Worm (Caenorhabditis elegans) whole organism, L4 larva: ENCODE results near the gene F53G2.2.

Source experiments
- D1046.2 ChIP-seq: fragments of 200-800 bp; sonication (Bioruptor generic); IDR thresholded peaks from 2 replicates; pipeline ENCODE4 v1.3.6; 2022; ENCODE audit warnings: missing genetic modification characterization, missing compliant biosample characterization
- F26F4.8 ChIP-seq: fragments of 200-800 bp; sonication (Bioruptor generic); conservative IDR thresholded peaks from 2 replicates; pipeline ENCODE4 v1.3.6; 2022; ENCODE audit warnings: missing genetic modification characterization, missing compliant biosample characterization
- F37D6.2 ChIP-seq: sonication (generic microtip); optimal IDR thresholded peaks from 2 replicates; lab custom pipeline; 2016; ENCODE audit warnings: mild to moderate bottlenecking, missing genetic modification characterization, missing compliant biosample characterization
- F44E2.7 ChIP-seq: fragments of 200-800 bp; sonication (Bioruptor generic); IDR thresholded peaks from 2 replicates; pipeline ENCODE4 v2.1.2; 2022; ENCODE audit warnings: missing genetic modification characterization, missing compliant biosample characterization
- Y105C5A.15 ChIP-seq: fragments of 200-800 bp; sonication (Bioruptor generic); IDR thresholded peaks from 2 replicates; pipeline ENCODE4 v1.3.6; 2022; ENCODE audit warnings: missing genetic modification characterization, missing compliant biosample characterization
- Y75B8A.6 ChIP-seq: fragments of 200-800 bp; sonication (Bioruptor generic); IDR thresholded peaks from 2 replicates; pipeline ENCODE4 v1.3.6; 2022; ENCODE audit warnings: missing genetic modification reagents, missing genetic modification characterization, missing compliant biosample characterization
- ZK337.2 ChIP-seq: fragments of 200-800 bp; sonication (Bioruptor generic); IDR thresholded peaks from 2 replicates; pipeline ENCODE4 v1.3.6; 2022; ENCODE audit warnings: missing genetic modification reagents, missing genetic modification characterization, missing compliant biosample characterization
- arid-1 ChIP-seq: fragments of 200-800 bp; sonication (Bioruptor generic); conservative IDR thresholded peaks from 2 replicates; pipeline ENCODE4 v1.3.6; 2022; ENCODE audit warnings: missing genetic modification reagents, missing genetic modification characterization, missing compliant biosample characterization
- ceh-32 ChIP-seq: sonication (generic microtip); optimal IDR thresholded peaks from 2 replicates; lab custom pipeline; 2016; ENCODE audit warnings: mild to moderate bottlenecking, missing genetic modification characterization, missing compliant biosample characterization; ENCODE audit not compliant: poor library complexity
- ceh-82 ChIP-seq: sonication (generic microtip); optimal IDR thresholded peaks from 2 replicates; lab custom pipeline; 2017; ENCODE audit warnings: missing biosample characterization, missing genetic modification characterization
- dmd-8 ChIP-seq: fragments of 200-800 bp; sonication (Bioruptor generic); IDR thresholded peaks from 2 replicates; pipeline ENCODE4 v1.3.6; 2022; ENCODE audit warnings: missing genetic modification characterization, missing compliant biosample characterization
- dpl-1 ChIP-seq: fragments of 150-350 bp; optimal IDR thresholded peaks from 2 replicates; lab custom pipeline; 2014; ENCODE audit warnings: missing biosample characterization, missing genetic modification reagents, missing genetic modification characterization
- duxl-1 ChIP-seq: sonication (generic microtip); optimal IDR thresholded peaks from 2 replicates; lab custom pipeline; 2016; ENCODE audit warnings: mild to moderate bottlenecking, missing genetic modification characterization, moderate library complexity, missing compliant biosample characterization; ENCODE audit not compliant: poor library complexity
- egl-27 ChIP-seq: sonication (generic microtip); optimal IDR thresholded peaks from 3 replicates; lab custom pipeline; 2017; ENCODE audit warnings: missing biosample characterization, missing genetic modification reagents, missing genetic modification characterization
- egl-43 ChIP-seq: fragments of 200-800 bp; sonication (Bioruptor generic); IDR thresholded peaks from 2 replicates; pipeline ENCODE4 v1.3.6; 2022; ENCODE audit warnings: missing genetic modification reagents, missing genetic modification characterization, missing compliant biosample characterization
- fkh-10 ChIP-seq: fragments of 150-350 bp; optimal IDR thresholded peaks from 2 replicates; lab custom pipeline; 2014; ENCODE audit warnings: missing biosample characterization, missing genetic modification reagents, missing genetic modification characterization
- gei-8 ChIP-seq: fragments of 200-800 bp; sonication (Bioruptor generic); optimal IDR thresholded peaks from 2 replicates; lab custom pipeline; 2018; ENCODE audit warnings: mild to moderate bottlenecking, missing genetic modification characterization, missing compliant biosample characterization
- hif-1 ChIP-seq, 2 experiments: sonication (generic microtip); optimal IDR thresholded peaks; 2 replicates each; lab custom pipeline; 2016 to 2017; ENCODE audit warnings: missing compliant biosample characterization in 2 of 2, missing genetic modification characterization in 2 of 2, missing genetic modification reagents in 2 of 2, missing genotype in 2 of 2, mild to moderate bottlenecking in 1 of 2
- hlh-30 ChIP-seq: sonication (generic microtip); optimal IDR thresholded peaks from 2 replicates; lab custom pipeline; 2017; ENCODE audit warnings: antibody characterized with exemption, mild to moderate bottlenecking, missing genetic modification characterization, missing compliant biosample characterization; ENCODE audit not compliant: insufficient read depth
- lin-1 ChIP-seq: fragments of 200-800 bp; sonication (Bioruptor generic); IDR thresholded peaks from 2 replicates; pipeline ENCODE4 v1.3.6; 2022; ENCODE audit warnings: missing genetic modification reagents, missing genetic modification characterization, missing compliant biosample characterization
- lin-15B ChIP-seq: fragments of 150-350 bp; sonication (generic microtip); optimal IDR thresholded peaks from 3 replicates; lab custom pipeline; 2014; ENCODE audit warnings: missing biosample characterization, missing genetic modification characterization
- lin-39 ChIP-seq: fragments of 150-350 bp; optimal IDR thresholded peaks from 2 replicates; lab custom pipeline; 2014; ENCODE audit warnings: missing biosample characterization, missing genetic modification reagents, missing genetic modification characterization
- lsy-2 ChIP-seq, 2 experiments: fragments of 150-350 bp in 1 of 2; sonication (generic microtip) in 1 of 2; optimal IDR thresholded peaks; 2 replicates each; lab custom pipeline; 2014 to 2017; ENCODE audit warnings: missing biosample characterization in 2 of 2, missing genetic modification characterization in 2 of 2
- madf-5 ChIP-seq, 2 experiments: fragments of 200-800 bp; sonication (Bioruptor generic); IDR thresholded peaks; 2 replicates each; pipeline ENCODE4 v1.3.6; 2022; ENCODE audit warnings: missing compliant biosample characterization in 2 of 2, missing genetic modification characterization in 2 of 2
- mep-1 ChIP-seq: fragments of 150-350 bp; sonication (generic microtip); optimal IDR thresholded peaks from 3 replicates; lab custom pipeline; 2014; ENCODE audit warnings: missing biosample characterization, missing genetic modification characterization
- mxl-2 ChIP-seq: fragments of 200-800 bp; sonication (Bioruptor generic); conservative IDR thresholded peaks from 2 replicates; pipeline ENCODE4 v1.3.6; 2022; ENCODE audit warnings: missing genetic modification reagents, missing genetic modification characterization, missing compliant biosample characterization
- mxl-3 ChIP-seq: fragments of 200-800 bp; sonication (Bioruptor generic); optimal IDR thresholded peaks from 2 replicates; lab custom pipeline; 2018; ENCODE audit warnings: mild to moderate bottlenecking, missing genetic modification characterization, missing compliant biosample characterization
- nhr-10 ChIP-seq: fragments of 150-350 bp; optimal IDR thresholded peaks from 2 replicates; lab custom pipeline; 2014; ENCODE audit warnings: missing biosample characterization, missing genetic modification characterization
- nhr-102 ChIP-seq: sonication (generic microtip); optimal IDR thresholded peaks from 2 replicates; lab custom pipeline; 2016; ENCODE audit warnings: mild to moderate bottlenecking, missing genetic modification characterization, moderate library complexity, missing compliant biosample characterization
- nhr-11 ChIP-seq: fragments of 150-350 bp; optimal IDR thresholded peaks from 2 replicates; lab custom pipeline; 2014; ENCODE audit warnings: missing biosample characterization, missing genetic modification characterization
- nhr-237 ChIP-seq: sonication (generic microtip); optimal IDR thresholded peaks from 2 replicates; lab custom pipeline; 2017; ENCODE audit warnings: missing biosample characterization, missing genetic modification characterization
- nhr-6 ChIP-seq: fragments of 150-350 bp; optimal IDR thresholded peaks from 2 replicates; lab custom pipeline; 2014; ENCODE audit warnings: missing biosample characterization, missing genetic modification characterization
- pha-4 ChIP-seq, 2 experiments: fragments of 150-350 bp in 1 of 2; fragments of 200-800 bp in 1 of 2; sonication (Bioruptor generic) in 1 of 2; IDR thresholded peaks in 1 of 2; optimal IDR thresholded peaks in 1 of 2; 2 replicates each; pipeline versions ENCODE4 v1.3.6 to Lab custom; 2014 to 2022; ENCODE audit warnings: missing genetic modification characterization in 2 of 2, missing genetic modification reagents in 2 of 2, missing biosample characterization in 1 of 2, missing compliant biosample characterization in 1 of 2
- php-3 ChIP-seq: fragments of 200-800 bp; sonication (Bioruptor generic); IDR thresholded peaks from 2 replicates; pipeline ENCODE4 v1.3.6; 2022; ENCODE audit warnings: missing genetic modification reagents, missing genetic modification characterization, missing compliant biosample characterization
- sdz-12 ChIP-seq: fragments of 200-800 bp; sonication (Bioruptor generic); optimal IDR thresholded peaks from 2 replicates; lab custom pipeline; 2018; ENCODE audit warnings: mild to moderate bottlenecking, missing genetic modification characterization, missing compliant biosample characterization
- set-16 ChIP-seq: fragments of 200-800 bp; sonication (Bioruptor generic); IDR thresholded peaks from 2 replicates; pipeline ENCODE4 v1.3.6; 2022; ENCODE audit warnings: missing genetic modification reagents, missing genetic modification characterization, missing compliant biosample characterization
- snpc-1.2 ChIP-seq: fragments of 200-800 bp; sonication (Bioruptor generic); IDR thresholded peaks from 2 replicates; pipeline ENCODE4 v1.3.6; 2022; ENCODE audit warnings: missing genetic modification reagents, missing genetic modification characterization, missing compliant biosample characterization
- spr-3 ChIP-seq: fragments of 200-800 bp; sonication (Bioruptor generic); optimal IDR thresholded peaks from 2 replicates; lab custom pipeline; 2018; ENCODE audit warnings: mild to moderate bottlenecking, missing genetic modification characterization, missing compliant biosample characterization
- tra-1 ChIP-seq: fragments of 200-800 bp; sonication (Bioruptor generic); IDR thresholded peaks from 2 replicates; pipeline ENCODE4 v1.3.6; 2022; ENCODE audit warnings: missing genetic modification reagents, missing genetic modification characterization, missing compliant biosample characterization
- unc-130 ChIP-seq: sonication (generic microtip); optimal IDR thresholded peaks from 2 replicates; lab custom pipeline; 2016; ENCODE audit warnings: missing genetic modification reagents, missing genetic modification characterization, missing compliant biosample characterization
- unc-62 ChIP-seq, 3 experiments: fragments of 150-350 bp in 1 of 3; sonication (generic microtip); optimal IDR thresholded peaks in 2 of 3; peaks in 1 of 3; 1 replicate in 1 of 3; 2 replicates in 2 of 3; lab custom pipeline; 2014 to 2017; ENCODE audit warnings: missing biosample characterization in 3 of 3, missing genetic modification characterization in 3 of 3, missing genetic modification reagents in 3 of 3, missing genotype in 1 of 3
- zag-1 ChIP-seq: fragments of 150-350 bp; optimal IDR thresholded peaks from 2 replicates; lab custom pipeline; 2014; ENCODE audit warnings: missing biosample characterization, missing genetic modification characterization
- zfp-3 ChIP-seq: fragments of 200-800 bp; sonication (Bioruptor generic); conservative IDR thresholded peaks from 2 replicates; pipeline ENCODE4 v1.3.6; 2022; ENCODE audit warnings: missing genetic modification reagents, missing genetic modification characterization, missing compliant biosample characterization
- zip-11 ChIP-seq: fragments of 200-800 bp; sonication (Bioruptor generic); IDR thresholded peaks from 2 replicates; pipeline ENCODE4 v1.3.6; 2022; ENCODE audit warnings: missing genetic modification characterization, missing compliant biosample characterization
- ztf-11 ChIP-seq: fragments of 150-350 bp; optimal IDR thresholded peaks from 2 replicates; lab custom pipeline; 2014; ENCODE audit warnings: missing biosample characterization, missing genetic modification characterization

Gene F53G2.2

ce11 chrII:2442979-2443378 lies 38.7 kb upstream of the F53G2.2 start, which contains the start of gene vab-19:
Gene vab-19, plus strand, starts transcription at chrII:2443279.
- TF ChIP-seq dpl-1 (GFP tag; lab: Kevin White, UChicago) (no peak), mxl-3 (GFP tag; lab: Kevin White, UChicago) (no peak), tra-1 (no peak), mep-1 (tag; lab: Kevin White, UChicago) (no peak), lsy-2 (tag; optimal IDR thresholded peaks at IDR 0.05; lab: Kevin White, UChicago) (no peak), ZK337.2 (GFP tag; lab: Robert Waterston, UW) (no peak), ztf-11 (tag; lab: Kevin White, UChicago) (no peak), unc-130 (no peak), mxl-2 (GFP tag; lab: Robert Waterston, UW) (no peak), nhr-102 (tag; lab: Kevin White, UChicago) (no peak), madf-5 (GFP tag; IDR thresholded peaks at IDR 0.05; lab: Robert Waterston, UW) (no peak), spr-3 (GFP tag; lab: Kevin White, UChicago) (no peak), zfp-3 (no peak), lin-39 (tag; lab: Kevin White, UChicago) (no peak), ceh-82 (tag; lab: Kevin White, UChicago) (no peak), nhr-11 (tag; lab: Kevin White, UChicago) (no peak), php-3 (GFP tag; lab: Robert Waterston, UW) (no peak), sdz-12 (no peak), F44E2.7 (no peak), gei-8 (GFP tag; lab: Kevin White, UChicago) (no peak)

- TF ChIP-seq spr-3 (GFP tag; lab: Kevin White, UChicago) = no peak
- peak; percentile 54; the same call in 1 of the 2 replicates for TF ChIP-seq set-16
These were observed 36.6 kb upstream of the F53G2.2 start for ce11 chrII:2445164-2445563.

ce11 chrII:2446727-2447126 lies 35.0 kb upstream of the F53G2.2 start:
- TF ChIP-seq unc-62 (GFP tag; optimal IDR thresholded peaks at IDR 0.05 in 1 of 2; lab: Kevin White, UChicago) = peak in 1 of 2 experiments; percentile 91
- TF ChIP-seq unc-62 (tag; optimal IDR thresholded peaks at IDR 0.05; lab: Kevin White, UChicago) = no peak
- TF ChIP-seq ceh-32 (tag; lab: Kevin White, UChicago) = no peak

ce11 chrII:2450990-2451389 lies 30.7 kb upstream of the F53G2.2 start:
- peak; percentile 22 for TF ChIP-seq nhr-102 (tag; lab: Kevin White, UChicago)
- TF ChIP-seq egl-27 (tag; lab: Kevin White, UChicago) = no peak
- no peak for TF ChIP-seq Y75B8A.6 (GFP tag; lab: Robert Waterston, UW)
- TF ChIP-seq nhr-10 = no peak
- peak; percentile 54; the same call in 1 of the 2 replicates for TF ChIP-seq D1046.2 (GFP tag; lab: Robert Waterston, UW)
- TF ChIP-seq zip-11 (GFP tag; lab: Robert Waterston, UW) = no peak
- no peak for TF ChIP-seq zag-1 (tag; lab: Kevin White, UChicago)
- no peak for TF ChIP-seq nhr-237 (tag; lab: Kevin White, UChicago)
- TF ChIP-seq duxl-1 (tag; lab: Kevin White, UChicago) = no peak
- TF ChIP-seq hlh-30 (tag; lab: Kevin White, UChicago) = no peak
- TF ChIP-seq unc-130 = peak; percentile 92
- TF ChIP-seq fkh-10 (GFP tag; lab: Kevin White, UChicago) = no peak
- no peak for TF ChIP-seq gei-8 (GFP tag; lab: Kevin White, UChicago)
- no peak for TF ChIP-seq dmd-8 (GFP tag; lab: Robert Waterston, UW)
- TF ChIP-seq egl-43 = no peak
- no peak for TF ChIP-seq nhr-6 (tag; lab: Kevin White, UChicago)
- TF ChIP-seq Y105C5A.15 = no peak
- TF ChIP-seq pha-4 (GFP tag; IDR thresholded peaks at IDR 0.05; lab: Robert Waterston, UW) = peak; percentile 51; the same call in 1 of the 2 replicates
- no peak for TF ChIP-seq pha-4 (tag; optimal IDR thresholded peaks at IDR 0.05; lab: Kevin White, UChicago)
- no peak for TF ChIP-seq arid-1 (GFP tag; lab: Robert Waterston, UW)
- no peak for TF ChIP-seq F26F4.8 (GFP tag; lab: Robert Waterston, UW)
- no peak for TF ChIP-seq F37D6.2 (tag; lab: Kevin White, UChicago)
- TF ChIP-seq lin-1 (GFP tag; lab: Robert Waterston, UW) = no peak
- TF ChIP-seq hif-1 (tag; optimal IDR thresholded peaks at IDR 0.05; lab: Kevin White, UChicago) = peak in 1 of 2 experiments; percentile 75
- peak; percentile 96 for TF ChIP-seq ZK337.2 (GFP tag; lab: Robert Waterston, UW)
- 0 out of 2 replicates have a peak, but pooled peaks have one; percentile 11 for TF ChIP-seq snpc-1.2 (GFP tag; lab: Robert Waterston, UW)
- TF ChIP-seq lin-15B = no peak
